Fruit fly (Drosophila melanogaster): ENCODE data around the gene CG6225.

- TF ChIP-seq Dll (optimal IDR thresholded peaks at IDR 0.05) (no peak), EcR (GFP tag; optimal IDR thresholded peaks at IDR 0.05) (no peak), psq (optimal IDR thresholded peaks at IDR 0.05) (no peak), usp (GFP tag; optimal IDR thresholded peaks at IDR 0.05) (no peak), pan (optimal IDR thresholded peaks at IDR 0.05) (no peak), CG8478 (optimal IDR thresholded peaks at IDR 0.05) (no peak)
Observed at dm6 chr3R:12662531-12662930, 8.2 kb downstream of the CG6225 start, which contains the start of gene CG14395.

All from whole organism.